Fruit fly (Drosophila melanogaster) whole organism, embryonic: ENCODE data around the gene Hmbs.

Experiments
- Awh ChIP-seq: fragments of 200-800 bp; sonication (Bioruptor generic); IDR thresholded peaks from 2 replicates; pipeline ENCODE4, ENCODE4 v1.3.6; 2022; ENCODE audit warnings: missing biosample characterization, missing genetic modification characterization
- Bdp1 ChIP-seq: fragments of 200-800 bp; sonication (Bioruptor generic); optimal IDR thresholded peaks from 3 replicates; lab custom pipeline; 2016; ENCODE audit warnings: missing biosample characterization, missing genetic modification characterization
- Bteb2 ChIP-seq: fragments of 200-800 bp; sonication (Bioruptor generic); optimal IDR thresholded peaks from 2 replicates; lab custom pipeline; 2016; ENCODE audit warnings: missing biosample characterization, missing genetic modification characterization
- CG10274 ChIP-seq: fragments of 200-800 bp; sonication (Bioruptor generic); optimal IDR thresholded peaks from 3 replicates; lab custom pipeline; 2017; ENCODE audit warnings: missing biosample characterization, mild to moderate bottlenecking, missing genetic modification characterization
- CG12769 ChIP-seq: fragments of 200-800 bp; sonication (Bioruptor generic); optimal IDR thresholded peaks from 2 replicates; lab custom pipeline; 2019; ENCODE audit warnings: missing biosample characterization, mild to moderate bottlenecking, missing genetic modification characterization, moderate library complexity
- CG13424 ChIP-seq: fragments of 200-800 bp; sonication (Bioruptor generic); optimal IDR thresholded peaks from 2 replicates; lab custom pipeline; 2019; ENCODE audit warnings: missing biosample characterization, mild to moderate bottlenecking, missing genetic modification characterization, moderate library complexity
- CG13624 ChIP-seq: fragments of 200-800 bp; sonication (Bioruptor generic); optimal IDR thresholded peaks from 2 replicates; lab custom pipeline; 2016; ENCODE audit warnings: missing biosample characterization, missing genetic modification characterization
- CG14667 ChIP-seq: fragments of 200-800 bp; sonication (Bioruptor generic); IDR thresholded peaks from 2 replicates; pipeline ENCODE4 v1.3.6; 2022; ENCODE audit warnings: missing biosample characterization, missing genetic modification characterization
- CG14710 ChIP-seq: fragments of 200-800 bp; sonication (Bioruptor generic); optimal IDR thresholded peaks from 3 replicates; lab custom pipeline; 2019; ENCODE audit warnings: missing biosample characterization, mild to moderate bottlenecking, missing genetic modification characterization, moderate library complexity
- CG15696 ChIP-seq: fragments of 200-800 bp; sonication (Bioruptor generic); optimal IDR thresholded peaks from 2 replicates; lab custom pipeline; 2019; ENCODE audit warnings: missing biosample characterization, mild to moderate bottlenecking, missing genetic modification characterization, moderate library complexity
- CG16779 ChIP-seq: fragments of 200-800 bp; sonication (Bioruptor generic); IDR thresholded peaks from 2 replicates; pipeline ENCODE4 v1.3.6; 2022; ENCODE audit warnings: missing biosample characterization, missing genetic modification characterization
- CG17186 ChIP-seq: fragments of 200-800 bp; sonication (Bioruptor generic); optimal IDR thresholded peaks from 3 replicates; lab custom pipeline; 2017; ENCODE audit warnings: missing biosample characterization, missing genetic modification reagents, missing genetic modification characterization
- CG17802 ChIP-seq: fragments of 200-800 bp; sonication (Bioruptor generic); optimal IDR thresholded peaks from 2 replicates; lab custom pipeline; 2018; ENCODE audit warnings: missing biosample characterization, mild to moderate bottlenecking, missing genetic modification characterization, moderate library complexity
- CG2199 ChIP-seq: fragments of 200-800 bp; sonication (Bioruptor generic); IDR thresholded peaks from 3 replicates; pipeline ENCODE4 v1.3.6; 2022; ENCODE audit warnings: missing biosample characterization, missing genetic modification characterization
- CG3281 ChIP-seq: fragments of 200-800 bp; sonication (Bioruptor generic); optimal IDR thresholded peaks from 3 replicates; lab custom pipeline; 2017; ENCODE audit warnings: missing biosample characterization, mild to moderate bottlenecking, missing genetic modification characterization
- CG4282 ChIP-seq: fragments of 200-800 bp; sonication (Bioruptor generic); optimal IDR thresholded peaks from 2 replicates; lab custom pipeline; 2016; ENCODE audit warnings: missing biosample characterization, missing genetic modification characterization
- CG4360 ChIP-seq: fragments of 200-800 bp; sonication (Bioruptor generic); IDR thresholded peaks from 2 replicates; pipeline ENCODE4 v1.3.6; 2022; ENCODE audit warnings: missing biosample characterization, missing genetic modification characterization
- CG4617 ChIP-seq: fragments of 200-800 bp; sonication (Bioruptor generic); optimal IDR thresholded peaks from 3 replicates; lab custom pipeline; 2016; ENCODE audit warnings: missing biosample characterization, missing genetic modification characterization, borderline replicate concordance
- CG7271 ChIP-seq: fragments of 200-800 bp; sonication (Bioruptor generic); optimal IDR thresholded peaks from 2 replicates; lab custom pipeline; 2018; ENCODE audit warnings: missing biosample characterization, mild to moderate bottlenecking, missing genetic modification characterization, moderate library complexity
- CG8290 ChIP-seq, 3 experiments: fragments of 200-800 bp; sonication (Bioruptor generic); optimal IDR thresholded peaks; 2 replicates each; lab custom pipeline; 2016 to 2019; ENCODE audit warnings: missing biosample characterization in 3 of 3, missing genetic modification characterization in 3 of 3, mild to moderate bottlenecking in 2 of 3, moderate library complexity in 1 of 3
- CG9797 ChIP-seq: fragments of 200-800 bp; sonication (Bioruptor generic); optimal IDR thresholded peaks from 3 replicates; lab custom pipeline; 2018; ENCODE audit warnings: missing biosample characterization, mild to moderate bottlenecking, missing genetic modification characterization
- CG9817 ChIP-seq: fragments of 200-800 bp; sonication (Bioruptor generic); optimal IDR thresholded peaks from 2 replicates; lab custom pipeline; 2018; ENCODE audit warnings: missing biosample characterization, mild to moderate bottlenecking, missing genetic modification characterization, moderate library complexity
- Deaf1 ChIP-seq: fragments of 200-800 bp; optimal IDR thresholded peaks from 3 replicates; lab custom pipeline; 2019; ENCODE audit warnings: missing biosample characterization, mild to moderate bottlenecking, missing genetic modification characterization, moderate library complexity
- Dip2 ChIP-seq: fragments of 200-800 bp; sonication (Bioruptor generic); IDR thresholded peaks from 2 replicates; pipeline ENCODE4 v1.3.6; 2022; ENCODE audit warnings: missing biosample characterization, missing genetic modification characterization
- Dp ChIP-seq: fragments of 200-800 bp; sonication (Bioruptor generic); optimal IDR thresholded peaks from 2 replicates; lab custom pipeline; 2018; ENCODE audit warnings: missing biosample characterization, mild to moderate bottlenecking, missing genetic modification characterization, moderate library complexity
- HLH54F ChIP-seq: fragments of 200-800 bp; sonication (Bioruptor generic); optimal IDR thresholded peaks from 3 replicates; lab custom pipeline; 2016; ENCODE audit warnings: missing biosample characterization, missing genetic modification characterization
- MTF-1 ChIP-seq: fragments of 200-800 bp; sonication (Bioruptor generic); optimal IDR thresholded peaks from 2 replicates; lab custom pipeline; 2018; ENCODE audit warnings: missing biosample characterization, mild to moderate bottlenecking, missing genetic modification characterization, borderline replicate concordance
- Myb ChIP-seq: fragments of 200-800 bp; sonication (Bioruptor generic); optimal IDR thresholded peaks from 2 replicates; lab custom pipeline; 2016; ENCODE audit warnings: missing biosample characterization, missing genetic modification characterization
- Sin3A ChIP-seq: fragments of >200 bp; optimal IDR thresholded peaks from 2 replicates; lab custom pipeline; 2018
- Sry-β ChIP-seq: fragments of 200-800 bp; sonication (Bioruptor generic); optimal IDR thresholded peaks from 2 replicates; lab custom pipeline; 2018; ENCODE audit warnings: missing biosample characterization, mild to moderate bottlenecking, missing genetic modification characterization, moderate library complexity
- Sry-δ ChIP-seq: fragments of 200-800 bp; sonication (Bioruptor generic); optimal IDR thresholded peaks from 2 replicates; lab custom pipeline; 2016; ENCODE audit warnings: missing biosample characterization, missing genetic modification characterization
- Trl ChIP-seq, 3 experiments: fragments of >200 bp in 2 of 3; fragments of 200-800 bp in 1 of 3; sonication (Bioruptor generic) in 1 of 3; optimal IDR thresholded peaks; 2 replicates in 1 of 3; 3 replicates in 2 of 3; lab custom pipeline; 2016 to 2017; ENCODE audit warnings: missing biosample characterization in 1 of 3, missing genetic modification characterization in 1 of 3
- az2 ChIP-seq: fragments of 200-800 bp; sonication (Bioruptor generic); optimal IDR thresholded peaks from 3 replicates; lab custom pipeline; 2016; ENCODE audit warnings: missing biosample characterization, missing genetic modification characterization
- bcd ChIP-seq: fragments of 200-800 bp; sonication (Bioruptor generic); optimal IDR thresholded peaks from 2 replicates; lab custom pipeline; 2017; ENCODE audit warnings: missing biosample characterization, mild to moderate bottlenecking, missing genetic modification characterization
- ems ChIP-seq: fragments of 200-800 bp; sonication (Bioruptor generic); optimal IDR thresholded peaks from 3 replicates; lab custom pipeline; 2016; ENCODE audit warnings: missing biosample characterization, missing genetic modification characterization
- exex ChIP-seq: fragments of 200-800 bp; sonication (Bioruptor generic); optimal IDR thresholded peaks from 4 replicates; lab custom pipeline; 2018; ENCODE audit warnings: missing biosample characterization, mild to moderate bottlenecking, missing genetic modification characterization, moderate library complexity
- gem ChIP-seq: fragments of 200-800 bp; sonication (Bioruptor generic); optimal IDR thresholded peaks from 2 replicates; lab custom pipeline; 2019; ENCODE audit warnings: missing biosample characterization, mild to moderate bottlenecking, missing genetic modification characterization, moderate library complexity
- grau ChIP-seq: fragments of 200-800 bp; optimal IDR thresholded peaks from 3 replicates; lab custom pipeline; 2019; ENCODE audit warnings: missing biosample characterization, mild to moderate bottlenecking, missing genetic modification characterization, moderate library complexity
- grn ChIP-seq: fragments of 200-800 bp; sonication (Bioruptor generic); optimal IDR thresholded peaks from 3 replicates; lab custom pipeline; 2017; ENCODE audit warnings: missing biosample characterization, missing genetic modification characterization
- kni ChIP-seq: fragments of 200-800 bp; sonication (Bioruptor generic); optimal IDR thresholded peaks from 3 replicates; lab custom pipeline; 2017; ENCODE audit warnings: mild to moderate bottlenecking, missing biosample characterization, missing genetic modification reagents, missing genetic modification characterization
- nmo ChIP-seq: fragments of 200-800 bp; sonication (Bioruptor generic); optimal IDR thresholded peaks from 2 replicates; lab custom pipeline; 2018; ENCODE audit warnings: missing biosample characterization, mild to moderate bottlenecking, missing genetic modification characterization, moderate library complexity
- phol ChIP-seq: fragments of 200-800 bp; sonication (Bioruptor generic); optimal IDR thresholded peaks from 3 replicates; lab custom pipeline; 2018; ENCODE audit warnings: missing biosample characterization, mild to moderate bottlenecking, missing genetic modification characterization, moderate library complexity
- pzg ChIP-seq: fragments of 200-800 bp; sonication (Bioruptor generic); optimal IDR thresholded peaks from 3 replicates; lab custom pipeline; 2018; ENCODE audit warnings: missing biosample characterization, mild to moderate bottlenecking, missing genetic modification characterization, moderate library complexity
- salm ChIP-seq: fragments of 200-800 bp; sonication (Bioruptor generic); optimal IDR thresholded peaks from 2 replicates; lab custom pipeline; 2018; ENCODE audit warnings: missing biosample characterization, mild to moderate bottlenecking, missing genetic modification characterization
- sc ChIP-seq, 3 experiments: fragments of >200 bp in 2 of 3; fragments of 200-800 bp in 1 of 3; sonication (Bioruptor generic) in 1 of 3; optimal IDR thresholded peaks; 2 replicates in 2 of 3; 3 replicates in 1 of 3; lab custom pipeline; 2017; ENCODE audit warnings: mild to moderate bottlenecking in 1 of 3, missing biosample characterization in 1 of 3, missing genetic modification characterization in 1 of 3, missing genetic modification reagents in 1 of 3
- sens ChIP-seq: fragments of 200-800 bp; sonication (Bioruptor generic); peaks from one replicate; lab custom pipeline; 2016; ENCODE audit warnings: missing biosample characterization, missing genetic modification characterization
- seq ChIP-seq: fragments of 200-800 bp; sonication (Bioruptor generic); IDR thresholded peaks from 2 replicates; pipeline ENCODE4 v1.3.6; 2022; ENCODE audit warnings: missing biosample characterization, missing genetic modification characterization
- stwl ChIP-seq: fragments of 200-800 bp; sonication (Bioruptor generic); optimal IDR thresholded peaks from 3 replicates; lab custom pipeline; 2018; ENCODE audit warnings: missing biosample characterization, mild to moderate bottlenecking, missing genetic modification characterization, moderate library complexity
- tgo ChIP-seq: fragments of 200-800 bp; sonication (Bioruptor generic); IDR thresholded peaks from 3 replicates; pipeline ENCODE4 v1.3.6; 2022; ENCODE audit warnings: missing biosample characterization, missing genetic modification characterization

Gene Hmbs

DNA sequence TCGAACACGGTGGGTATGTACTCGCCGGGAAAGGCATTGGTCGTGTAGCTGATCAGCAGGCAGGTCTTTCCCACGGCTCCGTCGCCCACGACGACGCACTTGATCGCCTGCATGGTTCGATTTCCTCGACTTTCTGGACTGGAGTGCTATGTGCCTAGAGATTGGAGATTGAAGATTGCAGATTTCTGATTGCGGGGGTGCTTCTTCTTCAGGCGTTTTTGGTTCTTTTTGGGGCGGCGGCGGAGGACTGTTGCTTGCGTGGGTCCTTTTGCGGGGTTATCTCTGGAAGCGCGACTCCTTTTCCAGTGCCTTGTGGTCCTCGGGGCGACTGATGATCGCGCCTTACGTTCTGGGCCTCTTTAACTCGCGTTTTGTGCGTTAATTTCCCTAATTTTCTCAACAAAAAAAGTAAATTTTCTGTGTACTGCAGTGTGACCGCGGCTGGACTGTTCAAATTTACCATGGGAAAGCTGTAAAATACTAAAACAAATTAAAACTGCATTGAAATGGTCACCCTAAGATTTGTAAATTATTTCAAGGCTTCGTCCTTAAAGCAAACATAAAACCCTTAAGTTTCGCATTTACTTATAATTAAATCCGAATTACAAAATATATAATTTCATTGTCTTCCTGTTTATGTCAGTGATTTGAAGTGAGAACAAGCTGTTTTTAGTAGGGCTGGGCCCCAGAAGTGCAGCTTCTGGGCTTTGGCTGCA is 32.3 kb upstream of the Hmbs start, which contains the start of the genes Rac1 and Acat2 (continued):
- TF ChIP-seq grau (tag; lab: Kevin White, UChicago) (peak; percentile 26), seq (no peak), Sin3A (lab: Kevin White, UChicago) (peak; percentile 95), CG9817 (no peak), stwl (peak; percentile 56), kni (GFP tag; lab: Kevin White, UChicago) (no peak), Sry-β (GFP tag; lab: Kevin White, UChicago) (no peak), CG17802 (peak; percentile 33), CG10274 (GFP tag; lab: Kevin White, UChicago) (no peak), Awh (GFP tag; lab: Robert Waterston, UW) (no peak), CG12769 (tag; lab: Kevin White, UChicago) (no peak), grn (GFP tag; lab: Kevin White, UChicago) (peak; percentile 97), Myb (GFP tag; lab: Kevin White, UChicago) (peak; percentile 47), pzg (GFP tag; lab: Kevin White, UChicago) (peak; percentile 85), Trl (optimal IDR thresholded peaks at IDR 0.05; lab: Kevin White, UChicago) (no peak), Trl (GFP tag; optimal IDR thresholded peaks at IDR 0.05; lab: Kevin White, UChicago) (no peak), HLH54F (GFP tag; lab: Kevin White, UChicago) (no peak), CG4282 (no peak), CG7271 (tag; lab: Kevin White, UChicago) (no peak), Deaf1 (no peak), CG14710 (peak; percentile 76), Bteb2 (GFP tag; lab: Kevin White, UChicago) (no peak), CG2199 (GFP tag; lab: Robert Waterston, UW) (no peak), Dp (GFP tag; lab: Kevin White, UChicago) (peak; percentile 76), az2 (GFP tag; lab: Kevin White, UChicago) (no peak), CG3281 (no peak), CG4617 (GFP tag; lab: Kevin White, UChicago) (peak; percentile 78), sc (optimal IDR thresholded peaks at IDR 0.05; lab: Kevin White, UChicago) (no peak), sc (GFP tag; optimal IDR thresholded peaks at IDR 0.05; lab: Kevin White, UChicago) (no peak), Bdp1 (no peak), CG8290 (GFP tag; optimal IDR thresholded peaks at IDR 0.05; lab: Kevin White, UChicago) (peak; percentile 9), CG8290 (tag; optimal IDR thresholded peaks at IDR 0.05; lab: Kevin White, UChicago) (no peak), nmo (GFP tag; lab: Kevin White, UChicago) (peak; percentile 74), CG4360 (GFP tag; lab: Robert Waterston, UW) (no peak), CG17186 (GFP tag; lab: Kevin White, UChicago) (peak; percentile 47), CG14667 (no peak), CG16779 (GFP tag; lab: Robert Waterston, UW) (no peak), exex (tag; lab: Kevin White, UChicago) (no peak), MTF-1 (GFP tag; lab: Kevin White, UChicago) (no peak), CG9797 (GFP tag; lab: Kevin White, UChicago) (peak; percentile 92), ems (GFP tag; lab: Kevin White, UChicago) (no peak), tgo (no peak), bcd (GFP tag; lab: Kevin White, UChicago) (no peak), CG13624 (GFP tag; lab: Kevin White, UChicago) (no peak), salm (no peak), CG13424 (tag; lab: Kevin White, UChicago) (no peak), phol (tag; lab: Kevin White, UChicago) (peak; percentile 53), gem (no peak), Sry-δ (GFP tag; lab: Kevin White, UChicago) (peak; percentile 41), CG15696 (tag; lab: Kevin White, UChicago) (no peak), sens (peak; percentile 76), Dip2 (GFP tag; lab: Robert Waterston, UW) (no peak)
